Worm (Caenorhabditis elegans) whole organism, young adult: Measurements from ENCODE around the gene F11D11.3.
"Not testable (repeated sequence)": the region's sequence is repeated elsewhere in the genome, so short reads cannot be mapped to it uniquely, and the experiment has no call there.

Experiments
- F52B5.7 ChIP-seq: sonication (generic microtip); optimal IDR thresholded peaks from 2 replicates; lab custom pipeline; 2016; ENCODE audit warnings: mild to moderate bottlenecking, missing genetic modification characterization, missing compliant biosample characterization
- ama-1 ChIP-seq, 3 experiments: fragments of 150-350 bp in 1 of 3; sonication (generic microtip) in 2 of 3; optimal IDR thresholded peaks; 2 replicates each; lab custom pipeline; 2014 to 2018; ENCODE audit warnings: missing biosample characterization in 2 of 3, missing genetic modification characterization in 2 of 3, missing genetic modification reagents in 2 of 3
- dpl-1 ChIP-seq: fragments of 150-350 bp; optimal IDR thresholded peaks from 2 replicates; lab custom pipeline; 2014; ENCODE audit warnings: missing biosample characterization, missing genetic modification reagents, missing genetic modification characterization
- ets-4 ChIP-seq: fragments of 200-800 bp; sonication (Bioruptor generic); optimal IDR thresholded peaks from 2 replicates; lab custom pipeline; 2018; ENCODE audit warnings: mild to moderate bottlenecking, missing genetic modification characterization, missing compliant biosample characterization
- hlh-12 ChIP-seq: sonication (generic microtip); optimal IDR thresholded peaks from 2 replicates; lab custom pipeline; 2016; ENCODE audit warnings: missing genetic modification characterization, missing compliant biosample characterization
- hlh-26 ChIP-seq: fragments of 200-800 bp; sonication (Bioruptor generic); conservative IDR thresholded peaks from 2 replicates; pipeline ENCODE4 v1.3.6; 2022; ENCODE audit warnings: missing genetic modification reagents, missing genetic modification characterization, missing compliant biosample characterization
- lin-54 ChIP-seq: fragments of 200-800 bp; sonication (Bioruptor generic); optimal IDR thresholded peaks from 2 replicates; lab custom pipeline; 2018; ENCODE audit warnings: mild to moderate bottlenecking, missing genetic modification characterization, missing compliant biosample characterization
- lsl-1 ChIP-seq: fragments of 200-800 bp; sonication (Bioruptor generic); optimal IDR thresholded peaks from 2 replicates; lab custom pipeline; 2018; ENCODE audit warnings: mild to moderate bottlenecking, missing genetic modification characterization, moderate library complexity, missing compliant biosample characterization
- nhr-90 ChIP-seq: sonication (generic microtip); optimal IDR thresholded peaks from 2 replicates; lab custom pipeline; 2016; ENCODE audit warnings: missing genotype, mild to moderate bottlenecking, missing genetic modification characterization, missing compliant biosample characterization

DNA sequence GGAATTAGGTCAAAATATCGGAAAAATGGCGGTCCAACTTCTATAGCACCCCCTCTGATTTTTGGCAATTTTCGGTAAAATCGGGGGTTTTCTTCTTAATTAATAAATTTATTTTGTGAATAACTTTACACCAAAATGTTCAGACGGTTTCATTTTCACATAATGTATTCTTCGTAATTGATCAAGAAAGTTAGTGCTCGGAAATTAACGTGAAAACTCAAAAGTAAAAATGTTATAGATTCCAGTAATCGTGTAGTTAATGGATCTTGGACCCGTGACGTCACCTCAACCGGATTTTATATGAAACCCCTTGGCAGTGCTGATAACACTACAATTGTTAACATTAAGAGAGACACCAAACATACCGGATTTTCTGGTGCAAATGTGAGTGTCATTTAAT is 2.0 kb upstream of the F11D11.3 start, which contains the start of gene F11D11.22:
- TF ChIP-seq hlh-26 (GFP tag; lab: Robert Waterston, UW); ama-1 (optimal IDR thresholded peaks at IDR 0.05; lab: Kevin White, UChicago); ama-1 (GFP tag; optimal IDR thresholded peaks at IDR 0.05; lab: Kevin White, UChicago); ets-4 (GFP tag; lab: Kevin White, UChicago); lsl-1 (GFP tag; lab: Kevin White, UChicago); F52B5.7 (tag; lab: Kevin White, UChicago); dpl-1 (GFP tag; lab: Kevin White, UChicago); hlh-12 (tag; lab: Kevin White, UChicago); nhr-90; lin-54 (GFP tag; lab: Kevin White, UChicago): not testable (repeated sequence)
